Worm (Caenorhabditis elegans) whole organism, L1 larva: ENCODE data around the gene C10A4.10.

Source experiments
- aly-2 ChIP-seq: fragments of 150-350 bp; optimal IDR thresholded peaks from 2 replicates; lab custom pipeline; 2014; ENCODE audit warnings: missing biosample characterization, missing genetic modification characterization
- mdl-1 ChIP-seq, 2 experiments: fragments of 150-350 bp; optimal IDR thresholded peaks; 2 replicates each; lab custom pipeline; 2014 to 2017; ENCODE audit warnings: missing biosample characterization in 2 of 2, missing genetic modification characterization in 2 of 2, inconsistent platforms in 1 of 2

DNA sequence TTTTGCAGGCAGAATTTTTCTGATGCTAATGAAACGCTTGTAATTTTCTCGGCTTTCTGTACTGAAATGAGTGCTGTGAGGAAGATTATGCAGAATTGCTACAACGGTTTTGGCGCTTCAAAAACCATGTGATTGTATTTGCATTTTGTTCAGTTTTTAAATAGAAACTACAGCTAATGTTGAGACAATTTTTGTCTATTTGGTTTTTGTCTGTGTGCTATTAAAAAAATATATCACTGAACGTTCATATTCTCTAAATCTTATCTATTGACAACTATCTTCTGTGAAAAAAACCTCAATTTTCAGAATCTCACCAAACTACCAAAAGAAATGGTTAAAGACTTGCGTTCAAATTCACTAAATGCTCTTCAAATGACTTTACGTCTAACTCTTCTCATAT, 8.4 kb upstream of the C10A4.10 start, which contains the start of gene C10A4.6:
- TF ChIP-seq aly-2 (tag; lab: Kevin White, UChicago) = no peak
- TF ChIP-seq mdl-1 (tag; optimal IDR thresholded peaks at IDR 0.05; lab: Kevin White, UChicago) = no peak
